Worm (Caenorhabditis elegans): ENCODE data around the gene Y54G2A.57.
A peak's percentile ranks its signal among the peaks of the same experiment; 100 is the strongest.

Y54G2A.57 gene

DNA sequence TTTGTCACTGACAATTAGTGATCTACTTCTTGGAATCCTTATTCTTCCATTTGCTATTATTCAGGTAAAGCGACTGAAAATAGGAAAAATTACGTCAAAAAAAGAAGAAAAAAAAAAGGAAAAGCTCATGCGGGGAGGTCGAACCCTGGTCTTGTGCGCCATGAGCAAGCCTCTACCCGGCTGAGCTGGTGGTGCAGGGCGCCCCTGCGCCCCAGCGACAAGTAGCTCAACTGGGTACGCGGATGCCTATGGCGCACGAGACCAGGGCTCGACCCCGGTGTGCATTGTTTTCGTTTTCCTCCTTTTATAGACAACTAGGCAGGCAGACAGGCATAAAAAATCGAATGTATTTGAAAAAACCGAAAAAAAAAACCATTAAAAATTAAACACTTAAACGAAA is 9.5 kb upstream of the Y54G2A.57 start:
- TF ChIP-seq tbx-37 (GFP tag; conservative IDR thresholded peaks at IDR 0.05) (no peak), ama-1 (optimal IDR thresholded peaks at IDR 0.05) (no peak), tra-4 (tag; optimal IDR thresholded peaks at IDR 0.05) (no peak), ets-7 (tag; optimal IDR thresholded peaks at IDR 0.05) (no peak), scrt-1 (GFP tag; IDR thresholded peaks at IDR 0.05) (no peak), hmg-4 (GFP tag; optimal IDR thresholded peaks at IDR 0.05) (no peak), flt-1 (GFP tag; IDR thresholded peaks at IDR 0.05) (no peak), ceh-13 (GFP tag; optimal IDR thresholded peaks at IDR 0.05) (no peak), F13C5.2 (tag; optimal IDR thresholded peaks at IDR 0.05) (no peak), B0310.2 (tag; optimal IDR thresholded peaks at IDR 0.05) (no peak), aly-1 (tag; optimal IDR thresholded peaks at IDR 0.05) (no peak), pes-1 (GFP tag; IDR thresholded peaks at IDR 0.05) (no peak), sea-1 (GFP tag; conservative IDR thresholded peaks at IDR 0.05) (no peak), tbx-11 (GFP tag; IDR thresholded peaks at IDR 0.05) (no peak), hnd-1 (tag; optimal IDR thresholded peaks at IDR 0.05) (no peak)

DNA sequence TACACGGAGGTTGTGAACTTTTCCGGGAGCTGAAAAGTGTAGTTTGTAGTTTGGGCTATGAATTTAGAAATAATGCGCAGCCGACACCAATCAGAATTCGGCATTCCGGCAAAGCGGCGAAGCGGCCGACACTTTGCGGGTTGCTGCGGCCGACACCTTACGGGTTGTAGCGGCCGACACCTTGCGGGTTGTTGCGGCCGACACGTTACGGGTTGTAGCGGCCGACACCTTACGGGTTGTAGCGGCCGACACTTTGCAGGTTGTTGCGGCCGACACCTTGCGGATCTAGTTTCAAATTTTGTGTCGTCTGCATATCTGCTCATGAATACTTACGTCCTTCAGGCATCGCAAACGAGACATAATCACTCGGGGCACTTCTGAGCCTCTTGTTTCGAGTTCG is 2.9 kb upstream of the Y54G2A.57 start:
- TF ChIP-seq hnd-1 (tag; optimal IDR thresholded peaks at IDR 0.05) (no peak), B0310.2 (tag; optimal IDR thresholded peaks at IDR 0.05) (no peak), hmg-4 (GFP tag; optimal IDR thresholded peaks at IDR 0.05) (no peak), ceh-36 (tag; optimal IDR thresholded peaks at IDR 0.05) (no peak)

DNA sequence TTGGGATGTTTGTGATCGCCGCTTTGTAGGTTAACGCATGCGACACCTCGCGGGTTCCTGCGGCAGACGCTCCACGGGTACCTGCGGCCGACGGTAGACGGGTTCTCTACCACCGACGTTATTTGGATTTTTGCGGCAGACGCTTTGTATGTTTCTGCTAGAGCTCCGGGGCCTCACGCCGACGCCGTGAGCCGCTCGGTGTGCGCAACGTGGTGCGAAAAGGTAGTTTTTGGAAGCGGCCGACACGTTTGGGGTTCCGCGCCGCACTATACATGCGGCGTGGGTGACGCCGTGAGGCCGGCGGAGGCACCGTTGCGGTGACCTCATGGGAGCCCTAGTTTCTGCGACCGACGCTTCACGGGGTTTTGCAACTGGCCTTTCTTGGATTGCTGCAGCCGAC is 1.3 kb downstream of the Y54G2A.57 start:
- TF ChIP-seq ceh-36 (tag; optimal IDR thresholded peaks at IDR 0.05) (no peak), tbx-11 (GFP tag; IDR thresholded peaks at IDR 0.05) (no peak), aly-1 (tag; optimal IDR thresholded peaks at IDR 0.05) (no peak), flt-1 (GFP tag; IDR thresholded peaks at IDR 0.05) (no peak), tra-4 (tag; optimal IDR thresholded peaks at IDR 0.05) (no peak), hnd-1 (tag; optimal IDR thresholded peaks at IDR 0.05) (no peak), ets-7 (tag; optimal IDR thresholded peaks at IDR 0.05) (no peak), F13C5.2 (tag; optimal IDR thresholded peaks at IDR 0.05) (no peak), tbx-37 (GFP tag; conservative IDR thresholded peaks at IDR 0.05) (no peak), hmg-4 (GFP tag; optimal IDR thresholded peaks at IDR 0.05) (no peak), ama-1 (optimal IDR thresholded peaks at IDR 0.05) (no peak), sea-1 (GFP tag; conservative IDR thresholded peaks at IDR 0.05) (no peak), hmbx-1 (tag; optimal IDR thresholded peaks at IDR 0.05) (no peak), ceh-13 (GFP tag; optimal IDR thresholded peaks at IDR 0.05) (no peak), pes-1 (GFP tag; IDR thresholded peaks at IDR 0.05) (no peak), B0310.2 (tag; optimal IDR thresholded peaks at IDR 0.05) (no peak), scrt-1 (GFP tag; IDR thresholded peaks at IDR 0.05) (no peak)

DNA sequence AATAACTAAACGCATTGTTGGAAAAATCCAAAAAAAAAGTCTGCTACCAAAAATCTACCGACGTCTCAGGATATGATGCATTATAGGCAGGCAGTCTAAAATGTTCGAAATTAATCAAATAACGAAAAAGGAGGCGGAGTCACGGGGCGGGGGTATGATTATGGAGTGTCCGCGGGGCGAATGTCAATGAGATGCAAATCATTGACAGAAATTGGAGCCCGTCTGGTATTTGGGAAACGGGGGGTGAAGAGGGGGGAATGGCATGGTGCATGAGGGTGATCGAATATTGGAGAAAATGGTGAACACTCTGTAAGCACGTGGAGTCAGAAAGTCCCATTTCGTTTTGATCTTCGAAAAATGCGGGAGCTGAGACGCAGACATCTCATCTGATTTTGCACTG is 8.6 kb downstream of the Y54G2A.57 start, which contains the start of gene lad-2:
lad-2 (minus strand) TSS at position 101 of the 400 bp plus-strand sequence.
- TF ChIP-seq sea-1 (GFP tag; conservative IDR thresholded peaks at IDR 0.05) (no peak), tbx-11 (GFP tag; IDR thresholded peaks at IDR 0.05) (no peak), scrt-1 (GFP tag; IDR thresholded peaks at IDR 0.05) (no peak), flt-1 (GFP tag; IDR thresholded peaks at IDR 0.05) (no peak), aly-1 (tag; optimal IDR thresholded peaks at IDR 0.05) (no peak), ceh-36 (tag; optimal IDR thresholded peaks at IDR 0.05) (no peak), hmg-4 (GFP tag; optimal IDR thresholded peaks at IDR 0.05) (no peak), ceh-13 (GFP tag; optimal IDR thresholded peaks at IDR 0.05) (no peak), ama-1 (optimal IDR thresholded peaks at IDR 0.05) (no peak), hmbx-1 (tag; optimal IDR thresholded peaks at IDR 0.05) (no peak), hnd-1 (tag; optimal IDR thresholded peaks at IDR 0.05) (no peak), tbx-37 (GFP tag; conservative IDR thresholded peaks at IDR 0.05) (no peak), pes-1 (GFP tag; IDR thresholded peaks at IDR 0.05) (no peak), F13C5.2 (tag; optimal IDR thresholded peaks at IDR 0.05) (no peak), B0310.2 (tag; optimal IDR thresholded peaks at IDR 0.05) (no peak), ets-7 (tag; optimal IDR thresholded peaks at IDR 0.05) (no peak), tra-4 (tag; optimal IDR thresholded peaks at IDR 0.05) (no peak)

DNA sequence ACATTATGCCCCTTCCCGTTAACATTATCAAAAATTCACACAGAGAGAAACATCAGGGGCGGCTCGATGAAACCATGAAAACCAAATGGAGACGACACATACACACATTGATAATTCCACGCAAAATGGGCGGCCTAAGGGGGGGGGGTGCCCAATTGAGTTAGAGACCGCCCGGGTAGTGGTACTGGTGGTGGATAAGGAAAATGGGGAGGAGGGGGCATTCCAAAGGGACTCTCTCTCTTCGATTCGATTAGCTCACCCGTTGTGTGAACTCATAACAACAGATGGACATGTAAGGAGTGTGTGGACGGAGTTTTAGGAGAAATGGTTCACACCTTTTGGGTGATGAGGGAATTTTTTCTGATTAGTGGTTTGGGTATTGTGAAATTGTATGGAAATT is 12.7 kb downstream of the Y54G2A.57 start:
- TF ChIP-seq tbx-37 (GFP tag; conservative IDR thresholded peaks at IDR 0.05) (no peak), hmg-4 (GFP tag; optimal IDR thresholded peaks at IDR 0.05) (peak; percentile 26)

DNA sequence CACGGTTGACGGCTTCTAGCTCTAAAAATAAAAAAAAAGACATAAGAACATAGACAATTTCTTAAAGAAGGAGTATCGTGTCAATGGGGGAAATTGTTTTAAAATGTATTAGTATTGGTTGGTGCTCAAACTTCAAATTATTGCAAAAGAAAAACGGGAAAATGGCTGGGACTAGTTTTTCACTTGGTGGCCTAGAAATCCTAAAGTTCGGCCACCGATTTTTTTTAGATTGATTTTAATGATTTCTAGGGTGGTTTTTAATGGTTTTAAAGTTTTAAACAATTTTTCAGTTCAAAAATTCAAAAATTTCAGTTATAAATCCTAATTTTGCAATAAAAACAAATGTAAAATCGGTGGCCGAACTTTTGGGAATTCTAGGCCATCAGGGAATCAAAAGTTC is 17.0 kb downstream of the Y54G2A.57 start:
- no peak for TF ChIP-seq sea-1 (GFP tag; conservative IDR thresholded peaks at IDR 0.05)
- no peak for TF ChIP-seq hmg-4 (GFP tag; optimal IDR thresholded peaks at IDR 0.05)
- TF ChIP-seq flt-1 (GFP tag; IDR thresholded peaks at IDR 0.05) = no peak
- TF ChIP-seq tbx-37 (GFP tag; conservative IDR thresholded peaks at IDR 0.05) = no peak
- no peak for TF ChIP-seq ets-7 (tag; optimal IDR thresholded peaks at IDR 0.05)
- no peak for TF ChIP-seq hnd-1 (tag; optimal IDR thresholded peaks at IDR 0.05)
- no peak for TF ChIP-seq ceh-36 (tag; optimal IDR thresholded peaks at IDR 0.05)
- no peak for TF ChIP-seq scrt-1 (GFP tag; IDR thresholded peaks at IDR 0.05)
- TF ChIP-seq pes-1 (GFP tag; IDR thresholded peaks at IDR 0.05) = no peak
- no peak for TF ChIP-seq F13C5.2 (tag; optimal IDR thresholded peaks at IDR 0.05)
- TF ChIP-seq tbx-11 (GFP tag; IDR thresholded peaks at IDR 0.05) = no peak
- TF ChIP-seq ceh-13 (GFP tag; optimal IDR thresholded peaks at IDR 0.05) = no peak
- no peak for TF ChIP-seq B0310.2 (tag; optimal IDR thresholded peaks at IDR 0.05)
- TF ChIP-seq ama-1 (optimal IDR thresholded peaks at IDR 0.05) = no peak
- no peak for TF ChIP-seq hmbx-1 (tag; optimal IDR thresholded peaks at IDR 0.05)
- no peak for TF ChIP-seq tra-4 (tag; optimal IDR thresholded peaks at IDR 0.05)
- no peak for TF ChIP-seq aly-1 (tag; optimal IDR thresholded peaks at IDR 0.05)

DNA sequence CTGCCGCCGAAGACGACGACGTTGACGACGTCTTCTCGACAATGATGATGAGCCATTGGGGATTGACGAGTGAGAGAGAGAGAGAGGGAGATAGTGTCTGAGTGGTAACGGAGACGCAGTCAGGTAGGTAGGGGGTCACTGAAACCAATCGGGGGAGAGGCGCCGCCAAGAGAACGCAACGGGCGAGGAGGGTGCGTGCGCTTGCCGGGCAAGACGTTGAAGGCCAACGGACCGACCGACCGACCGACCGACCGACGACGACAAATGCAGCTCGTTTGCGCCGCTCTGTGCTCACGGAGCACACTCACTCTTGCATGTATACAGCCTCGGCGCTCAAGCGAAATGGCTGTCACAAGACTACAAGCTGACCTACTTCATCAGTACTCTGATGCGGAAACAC is 20.8 kb downstream of the Y54G2A.57 start:
- TF ChIP-seq hnd-1 (tag; optimal IDR thresholded peaks at IDR 0.05) (no peak), hmg-4 (GFP tag; optimal IDR thresholded peaks at IDR 0.05) (peak; percentile 32), scrt-1 (GFP tag; IDR thresholded peaks at IDR 0.05) (no peak)

DNA sequence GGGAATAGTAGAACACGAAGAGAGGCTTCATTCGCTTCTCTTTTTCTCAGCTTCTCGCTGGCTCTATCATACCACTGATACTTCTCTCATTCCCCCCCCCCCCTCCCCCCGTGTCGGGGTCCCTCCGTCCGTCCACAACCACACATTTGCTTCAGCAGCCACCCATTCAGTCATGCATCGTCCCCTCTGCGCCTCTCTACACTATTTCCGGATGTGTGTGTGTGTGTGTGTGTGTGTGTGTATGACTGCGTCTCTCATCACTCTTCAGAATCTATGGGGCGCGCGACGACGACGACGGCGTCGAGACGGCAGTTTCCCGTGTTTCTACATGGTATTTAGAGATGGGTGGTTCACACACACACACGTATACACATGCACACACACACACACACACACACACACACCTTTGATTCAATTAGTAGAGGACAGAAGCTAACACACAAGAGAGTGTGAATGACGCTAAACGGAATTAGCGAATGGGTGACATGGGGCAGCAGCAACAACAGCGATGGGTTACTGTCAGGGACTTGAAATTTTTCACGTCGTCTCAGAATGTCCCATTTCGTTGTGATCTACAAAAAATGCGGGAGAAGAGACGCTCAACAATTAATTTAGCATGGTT is 23.6 kb downstream of the Y54G2A.57 start:
- TF ChIP-seq F13C5.2 (tag; optimal IDR thresholded peaks at IDR 0.05) = peak; percentile 41
- no peak for TF ChIP-seq hnd-1 (tag; optimal IDR thresholded peaks at IDR 0.05)
- peak; percentile 78 for TF ChIP-seq hmg-4 (GFP tag; optimal IDR thresholded peaks at IDR 0.05)
- no peak for TF ChIP-seq hmbx-1 (tag; optimal IDR thresholded peaks at IDR 0.05)

All from whole organism, early embryonic.